Worm (Caenorhabditis elegans) whole organism, L4 larva: ENCODE measurements around the gene ztf-1.

Experiments used
- F37D6.2 ChIP-seq: sonication (generic microtip); optimal IDR thresholded peaks from 2 replicates; lab custom pipeline; 2016; ENCODE audit warnings: mild to moderate bottlenecking, missing genetic modification characterization, missing compliant biosample characterization
- T20F7.1 ChIP-seq: fragments of 200-800 bp; sonication (Bioruptor generic); optimal IDR thresholded peaks from 2 replicates; lab custom pipeline; 2018; ENCODE audit warnings: mild to moderate bottlenecking, missing genetic modification characterization, missing compliant biosample characterization
- T26A8.4 ChIP-seq: fragments of 200-800 bp; sonication (Bioruptor generic); IDR thresholded peaks from 2 replicates; pipeline ENCODE4 v1.3.6; 2022; ENCODE audit warnings: missing genetic modification characterization, missing compliant biosample characterization
- Y105C5A.15 ChIP-seq: fragments of 200-800 bp; sonication (Bioruptor generic); IDR thresholded peaks from 2 replicates; pipeline ENCODE4 v1.3.6; 2022; ENCODE audit warnings: missing genetic modification characterization, missing compliant biosample characterization
- Y75B8A.6 ChIP-seq: fragments of 200-800 bp; sonication (Bioruptor generic); IDR thresholded peaks from 2 replicates; pipeline ENCODE4 v1.3.6; 2022; ENCODE audit warnings: missing genetic modification reagents, missing genetic modification characterization, missing compliant biosample characterization
- aha-1 ChIP-seq: fragments of 150-350 bp; peaks from one replicate; lab custom pipeline; 2014; ENCODE audit warnings: missing biosample characterization, missing genetic modification characterization
- ceh-20 ChIP-seq: fragments of 200-800 bp; sonication (Bioruptor generic); IDR thresholded peaks from 2 replicates; pipeline ENCODE4 v1.3.6; 2022; ENCODE audit warnings: missing genetic modification reagents, missing genetic modification characterization, missing compliant biosample characterization
- ceh-32 ChIP-seq: sonication (generic microtip); optimal IDR thresholded peaks from 2 replicates; lab custom pipeline; 2016; ENCODE audit warnings: mild to moderate bottlenecking, missing genetic modification characterization, missing compliant biosample characterization; ENCODE audit not compliant: poor library complexity
- ceh-44 ChIP-seq: fragments of 200-800 bp; sonication (Bioruptor generic); IDR thresholded peaks from 2 replicates; pipeline ENCODE4 v1.3.6; 2022; ENCODE audit warnings: missing genetic modification reagents, missing genetic modification characterization, missing compliant biosample characterization
- ces-1 ChIP-seq: fragments of 150-350 bp; sonication (generic microtip); optimal IDR thresholded peaks from 4 replicates; lab custom pipeline; 2014; ENCODE audit warnings: missing biosample characterization, missing genetic modification reagents, missing genetic modification characterization
- cey-2 ChIP-seq: sonication (generic microtip); optimal IDR thresholded peaks from 3 replicates; lab custom pipeline; 2017; ENCODE audit warnings: missing genetic modification characterization, mild to moderate bottlenecking, missing compliant biosample characterization, antibody characterized with exemption, borderline replicate concordance; ENCODE audit not compliant: insufficient read depth
- daf-12 ChIP-seq: fragments of 150-350 bp; optimal IDR thresholded peaks from 2 replicates; lab custom pipeline; 2014; ENCODE audit warnings: missing biosample characterization, missing genetic modification reagents, missing genetic modification characterization
- daf-8 ChIP-seq: fragments of 200-800 bp; sonication (Bioruptor generic); IDR thresholded peaks from 2 replicates; pipeline ENCODE4 v1.3.6; 2022; ENCODE audit warnings: missing genetic modification characterization, missing compliant biosample characterization
- dmd-6 ChIP-seq: fragments of 200-800 bp; sonication (Bioruptor generic); IDR thresholded peaks from 2 replicates; pipeline ENCODE4 v1.3.6; 2022; ENCODE audit warnings: missing genetic modification reagents, missing genetic modification characterization, missing compliant biosample characterization
- dpl-1 ChIP-seq: fragments of 150-350 bp; optimal IDR thresholded peaks from 2 replicates; lab custom pipeline; 2014; ENCODE audit warnings: missing biosample characterization, missing genetic modification reagents, missing genetic modification characterization
- egl-43 ChIP-seq: fragments of 200-800 bp; sonication (Bioruptor generic); IDR thresholded peaks from 2 replicates; pipeline ENCODE4 v1.3.6; 2022; ENCODE audit warnings: missing genetic modification reagents, missing genetic modification characterization, missing compliant biosample characterization
- fos-1 ChIP-seq: fragments of 150-350 bp; optimal IDR thresholded peaks from 2 replicates; lab custom pipeline; 2014; ENCODE audit warnings: missing biosample characterization, missing genetic modification characterization
- gei-8 ChIP-seq: fragments of 200-800 bp; sonication (Bioruptor generic); optimal IDR thresholded peaks from 2 replicates; lab custom pipeline; 2018; ENCODE audit warnings: mild to moderate bottlenecking, missing genetic modification characterization, missing compliant biosample characterization
- hlh-11 ChIP-seq: fragments of 200-800 bp; sonication (Bioruptor generic); optimal IDR thresholded peaks from 2 replicates; lab custom pipeline; 2018; ENCODE audit warnings: mild to moderate bottlenecking, missing genetic modification characterization, missing compliant biosample characterization
- hmg-1.1 ChIP-seq: fragments of 200-800 bp; sonication (Bioruptor generic); IDR thresholded peaks from 2 replicates; pipeline ENCODE4 v1.3.6; 2022; ENCODE audit warnings: missing genetic modification reagents, missing genetic modification characterization, missing compliant biosample characterization
- lim-7 ChIP-seq: fragments of 200-800 bp; sonication (Bioruptor generic); IDR thresholded peaks from 2 replicates; pipeline ENCODE4 v1.3.6; 2022; ENCODE audit warnings: missing genetic modification characterization, missing compliant biosample characterization
- lin-39 ChIP-seq: fragments of 150-350 bp; optimal IDR thresholded peaks from 2 replicates; lab custom pipeline; 2014; ENCODE audit warnings: missing biosample characterization, missing genetic modification reagents, missing genetic modification characterization
- lir-3 ChIP-seq: sonication (generic microtip); optimal IDR thresholded peaks from 2 replicates; lab custom pipeline; 2016; ENCODE audit warnings: mild to moderate bottlenecking, missing genetic modification characterization, missing compliant biosample characterization
- lsy-2 ChIP-seq, 2 experiments: fragments of 150-350 bp in 1 of 2; sonication (generic microtip) in 1 of 2; optimal IDR thresholded peaks; 2 replicates each; lab custom pipeline; 2014 to 2017; ENCODE audit warnings: missing biosample characterization in 2 of 2, missing genetic modification characterization in 2 of 2
- madf-5 ChIP-seq, 2 experiments: fragments of 200-800 bp; sonication (Bioruptor generic); IDR thresholded peaks; 2 replicates each; pipeline ENCODE4 v1.3.6; 2022; ENCODE audit warnings: missing compliant biosample characterization in 2 of 2, missing genetic modification characterization in 2 of 2
- mdt-29 ChIP-seq: fragments of 200-800 bp; sonication (Bioruptor generic); IDR thresholded peaks from 2 replicates; pipeline ENCODE4 v1.3.6; 2022; ENCODE audit warnings: missing genetic modification reagents, missing genetic modification characterization, missing compliant biosample characterization
- mxl-2 ChIP-seq: fragments of 200-800 bp; sonication (Bioruptor generic); conservative IDR thresholded peaks from 2 replicates; pipeline ENCODE4 v1.3.6; 2022; ENCODE audit warnings: missing genetic modification reagents, missing genetic modification characterization, missing compliant biosample characterization
- mxl-3 ChIP-seq: fragments of 200-800 bp; sonication (Bioruptor generic); optimal IDR thresholded peaks from 2 replicates; lab custom pipeline; 2018; ENCODE audit warnings: mild to moderate bottlenecking, missing genetic modification characterization, missing compliant biosample characterization
- nhr-111 ChIP-seq: fragments of 200-800 bp; sonication (Bioruptor generic); optimal IDR thresholded peaks from 2 replicates; lab custom pipeline; 2018; ENCODE audit warnings: mild to moderate bottlenecking, missing genetic modification characterization, missing compliant biosample characterization
- nhr-25 ChIP-seq: sonication (generic microtip); optimal IDR thresholded peaks from 2 replicates; lab custom pipeline; 2017; ENCODE audit warnings: missing genetic modification characterization, mild to moderate bottlenecking, missing compliant biosample characterization, antibody characterized with exemption, moderate library complexity, borderline replicate concordance; ENCODE audit not compliant: insufficient read depth
- nhr-28 ChIP-seq: fragments of 150-350 bp; optimal IDR thresholded peaks from 2 replicates; lab custom pipeline; 2014; ENCODE audit warnings: missing biosample characterization, missing genetic modification characterization
- nhr-41 ChIP-seq: fragments of 200-800 bp; sonication (Bioruptor generic); IDR thresholded peaks from 2 replicates; pipeline ENCODE4 v1.3.6; 2022; ENCODE audit warnings: missing genetic modification reagents, missing genetic modification characterization, missing compliant biosample characterization
- nhr-42 ChIP-seq: fragments of 200-800 bp; sonication (Bioruptor generic); IDR thresholded peaks from 2 replicates; pipeline ENCODE4 v1.3.6; 2022; ENCODE audit warnings: missing genetic modification characterization, missing compliant biosample characterization
- nhr-48 ChIP-seq: sonication (generic microtip); optimal IDR thresholded peaks from 2 replicates; lab custom pipeline; 2016; ENCODE audit warnings: mild to moderate bottlenecking, missing genetic modification characterization, missing compliant biosample characterization
- pha-4 ChIP-seq, 2 experiments: fragments of 150-350 bp in 1 of 2; fragments of 200-800 bp in 1 of 2; sonication (Bioruptor generic) in 1 of 2; IDR thresholded peaks in 1 of 2; optimal IDR thresholded peaks in 1 of 2; 2 replicates each; pipeline versions ENCODE4 v1.3.6 to Lab custom; 2014 to 2022; ENCODE audit warnings: missing genetic modification characterization in 2 of 2, missing genetic modification reagents in 2 of 2, missing biosample characterization in 1 of 2, missing compliant biosample characterization in 1 of 2
- skn-1 ChIP-seq: fragments of 150-350 bp; optimal IDR thresholded peaks from 2 replicates; lab custom pipeline; 2014; ENCODE audit warnings: missing biosample characterization, missing genetic modification characterization
- snpc-1.2 ChIP-seq: fragments of 200-800 bp; sonication (Bioruptor generic); IDR thresholded peaks from 2 replicates; pipeline ENCODE4 v1.3.6; 2022; ENCODE audit warnings: missing genetic modification reagents, missing genetic modification characterization, missing compliant biosample characterization
- spr-1 ChIP-seq: sonication (generic microtip); optimal IDR thresholded peaks from 2 replicates; lab custom pipeline; 2016; ENCODE audit warnings: mild to moderate bottlenecking, missing genetic modification characterization, missing compliant biosample characterization
- tag-97 ChIP-seq: fragments of 200-800 bp; sonication (Bioruptor generic); IDR thresholded peaks from 2 replicates; pipeline ENCODE4 v1.3.6; 2022; ENCODE audit warnings: missing genetic modification characterization, missing compliant biosample characterization
- tra-1 ChIP-seq: fragments of 200-800 bp; sonication (Bioruptor generic); IDR thresholded peaks from 2 replicates; pipeline ENCODE4 v1.3.6; 2022; ENCODE audit warnings: missing genetic modification reagents, missing genetic modification characterization, missing compliant biosample characterization
- unc-62 ChIP-seq, 3 experiments: fragments of 150-350 bp in 1 of 3; sonication (generic microtip); optimal IDR thresholded peaks in 2 of 3; peaks in 1 of 3; 1 replicate in 1 of 3; 2 replicates in 2 of 3; lab custom pipeline; 2014 to 2017; ENCODE audit warnings: missing biosample characterization in 3 of 3, missing genetic modification characterization in 3 of 3, missing genetic modification reagents in 3 of 3, missing genotype in 1 of 3

Gene ztf-1

DNA sequence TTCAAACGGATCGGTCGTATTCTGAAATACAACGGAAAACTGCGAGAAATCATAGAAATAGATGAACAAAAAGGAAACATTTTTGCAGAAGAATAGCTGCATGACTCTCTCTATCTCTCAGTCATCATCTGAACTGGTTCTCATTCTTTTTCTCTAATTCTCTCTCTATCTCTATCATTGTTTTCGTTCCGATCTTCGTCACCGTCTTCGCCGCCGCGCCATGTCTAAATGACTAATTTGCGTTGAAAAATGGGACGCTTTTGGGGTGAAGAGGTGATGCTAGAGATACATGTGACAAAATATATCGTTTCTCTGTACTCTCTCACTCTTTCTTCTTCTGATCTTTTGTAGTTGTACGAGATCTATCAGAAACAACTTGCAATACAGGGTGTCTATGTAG is 11.7 kb downstream of the ztf-1 start (continued):
- TF ChIP-seq ceh-20 (GFP tag; lab: Robert Waterston, UW), result 0 out of 2 replicates have a peak, but pooled peaks have one; percentile 8
- TF ChIP-seq, all 104 proteins: peak for 15

- TF ChIP-seq aha-1 (tag; lab: Kevin White, UChicago) (peak; percentile 66), dpl-1 (GFP tag; lab: Kevin White, UChicago) (no peak)
Observed at ce11 chrIII:8779912-8780311, 12.2 kb downstream of the ztf-1 start, which contains the start of gene K02D10.4. Gene K02D10.4 (minus strand): TSS chrIII:8780012.

DNA sequence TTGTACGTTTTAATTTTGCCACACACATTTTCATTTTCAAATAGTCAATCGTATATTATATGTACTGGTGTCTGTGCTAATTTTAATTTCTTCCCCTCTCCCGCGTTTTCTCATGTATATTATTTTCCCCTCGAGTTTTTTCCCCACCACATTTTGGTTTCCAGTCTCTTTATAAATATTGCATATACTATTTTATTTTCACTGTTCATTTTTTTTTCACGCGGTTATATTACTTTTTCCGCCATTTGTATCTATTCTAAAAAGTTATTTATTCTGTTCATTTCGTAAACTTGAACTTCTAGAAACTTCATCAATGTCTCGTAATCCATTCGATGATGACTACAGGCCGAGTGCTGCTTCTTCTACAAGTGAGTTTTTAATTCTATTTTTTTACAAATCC is 16.2 kb downstream of the ztf-1 start, which contains the start of gene snap-29:
Gene snap-29, plus strand, starts transcription at position 301 of the 400 bp plus-strand sequence.
- TF ChIP-seq nhr-48 (tag; lab: Kevin White, UChicago), result no peak
- TF ChIP-seq ceh-32, result no peak
- TF ChIP-seq lsy-2 (tag; optimal IDR thresholded peaks at IDR 0.05; lab: Kevin White, UChicago), result no peak
- TF ChIP-seq lim-7, result no peak
- TF ChIP-seq F37D6.2 (tag; lab: Kevin White, UChicago), result no peak
- no peak for TF ChIP-seq skn-1 (tag; lab: Kevin White, UChicago)
- TF ChIP-seq Y105C5A.15 (GFP tag; lab: Robert Waterston, UW), result no peak
- TF ChIP-seq nhr-42 (GFP tag; lab: Robert Waterston, UW), result no peak
- no peak for TF ChIP-seq pha-4 (GFP tag; IDR thresholded peaks at IDR 0.05; lab: Robert Waterston, UW)
- no peak for TF ChIP-seq pha-4 (tag; optimal IDR thresholded peaks at IDR 0.05; lab: Kevin White, UChicago)
- no peak for TF ChIP-seq madf-5 (GFP tag; IDR thresholded peaks at IDR 0.05; lab: Robert Waterston, UW)
- TF ChIP-seq lir-3 (tag; lab: Kevin White, UChicago), result no peak
- TF ChIP-seq cey-2 (tag; lab: Kevin White, UChicago), result no peak
- TF ChIP-seq mdt-29 (GFP tag; lab: Robert Waterston, UW), result no peak
- no peak for TF ChIP-seq T26A8.4 (GFP tag; lab: Robert Waterston, UW)
- TF ChIP-seq ces-1 (GFP tag; lab: Kevin White, UChicago), result no peak
- no peak for TF ChIP-seq daf-12 (tag; lab: Kevin White, UChicago)
- TF ChIP-seq fos-1 (tag; lab: Kevin White, UChicago), result no peak

ce11 chrIII:8773375-8773774 is 18.8 kb downstream of the ztf-1 start:
- TF ChIP-seq aha-1 (tag; lab: Kevin White, UChicago) (peak; percentile 81), unc-62 (GFP tag; optimal IDR thresholded peaks at IDR 0.05 in 1 of 2; lab: Kevin White, UChicago) (peak in 1 of 2 experiments; percentile 91), unc-62 (tag; optimal IDR thresholded peaks at IDR 0.05; lab: Kevin White, UChicago) (no peak), tag-97 (no peak), nhr-28 (tag; lab: Kevin White, UChicago) (no peak)

DNA sequence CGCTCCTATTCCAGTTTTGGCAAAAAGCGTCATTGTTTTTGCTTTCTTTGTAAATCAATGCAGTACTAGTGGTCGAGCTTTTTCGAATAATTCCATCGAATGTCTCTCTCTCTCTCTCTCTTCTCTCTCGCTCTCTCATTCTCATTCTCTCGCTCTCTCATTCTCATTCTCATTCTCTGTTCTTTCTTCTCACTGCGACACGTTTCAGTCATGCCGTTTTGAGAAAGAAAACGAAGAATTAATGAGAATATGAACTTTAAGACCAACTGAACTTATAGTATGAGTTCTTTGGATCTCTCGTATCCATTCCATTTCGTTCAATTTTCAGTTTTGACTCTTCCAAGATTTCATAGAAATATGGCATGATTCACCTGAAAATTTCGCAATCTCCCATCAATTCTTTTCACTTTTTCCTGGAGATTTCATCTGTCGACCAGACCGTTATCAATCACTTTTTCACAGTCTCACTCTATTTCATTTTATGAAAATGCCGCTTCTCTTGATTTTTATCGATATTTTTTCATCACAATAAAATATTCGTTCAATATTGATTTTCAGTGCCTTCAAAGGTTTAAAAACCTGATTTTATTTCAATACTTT is 19.6 kb downstream of the ztf-1 start:
- no peak for TF ChIP-seq egl-43 (GFP tag; lab: Robert Waterston, UW)
- no peak for TF ChIP-seq ceh-44 (GFP tag; lab: Robert Waterston, UW)
- TF ChIP-seq snpc-1.2, result no peak
- peak; percentile 10 for TF ChIP-seq nhr-48 (tag; lab: Kevin White, UChicago)
- no peak for TF ChIP-seq mxl-2
- no peak for TF ChIP-seq tra-1 (GFP tag; lab: Robert Waterston, UW)
- no peak for TF ChIP-seq nhr-28 (tag; lab: Kevin White, UChicago)
- TF ChIP-seq nhr-25 (tag; lab: Kevin White, UChicago), result no peak
- no peak for TF ChIP-seq ces-1 (GFP tag; lab: Kevin White, UChicago)
- no peak for TF ChIP-seq Y75B8A.6 (GFP tag; lab: Robert Waterston, UW)
- no peak for TF ChIP-seq T20F7.1 (GFP tag; lab: Kevin White, UChicago)
- TF ChIP-seq hlh-11 (tag; lab: Kevin White, UChicago), result peak; percentile 48
- no peak for TF ChIP-seq nhr-111
- TF ChIP-seq spr-1 (tag; lab: Kevin White, UChicago), result no peak
- no peak for TF ChIP-seq nhr-41
- peak; percentile 85 for TF ChIP-seq mxl-3 (GFP tag; lab: Kevin White, UChicago)
- no peak for TF ChIP-seq daf-8
- no peak for TF ChIP-seq lin-39 (tag; lab: Kevin White, UChicago)
- no peak for TF ChIP-seq gei-8
- peak; percentile 28 for TF ChIP-seq aha-1 (tag; lab: Kevin White, UChicago)
- no peak for TF ChIP-seq hmg-1.1 (GFP tag; lab: Robert Waterston, UW)
- peak; percentile 21; the same call in 1 of the 2 replicates for TF ChIP-seq dmd-6 (GFP tag; lab: Robert Waterston, UW)
